Worm (Caenorhabditis elegans): ENCODE results near the gene F36H5.9.

DNA sequence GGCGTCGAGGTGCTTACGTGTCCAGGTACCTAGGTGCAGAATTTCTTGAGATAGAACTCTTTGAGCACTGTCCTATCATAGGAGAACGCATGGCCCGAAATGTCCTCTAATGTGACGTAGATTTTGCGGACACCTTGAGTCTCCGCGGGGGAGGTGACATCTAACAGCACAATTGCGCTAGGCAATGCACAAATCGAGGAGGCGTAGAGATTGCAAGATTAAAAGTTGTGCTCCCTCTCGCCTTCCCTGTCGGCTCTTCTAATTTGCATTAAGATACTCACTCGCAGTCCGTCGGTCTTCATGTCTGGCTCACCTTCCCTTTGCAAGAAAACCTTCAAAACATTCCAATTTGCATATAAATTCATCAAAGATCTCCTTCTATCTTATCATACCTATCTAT is 6.7 kb upstream of the F36H5.9 start, which contains the start of gene F36H5.18:
- no peak for TF ChIP-seq mxl-2 (GFP tag; conservative IDR thresholded peaks at IDR 0.05)
- no peak for TF ChIP-seq fos-1 (tag; optimal IDR thresholded peaks at IDR 0.05)
- no peak for TF ChIP-seq T20F7.1 (GFP tag; optimal IDR thresholded peaks at IDR 0.05)
- TF ChIP-seq zip-2 (tag; optimal IDR thresholded peaks at IDR 0.05), result no peak
- no peak for TF ChIP-seq Y105C5A.15 (GFP tag; IDR thresholded peaks at IDR 0.05)
- no peak for TF ChIP-seq ceh-28 (tag; optimal IDR thresholded peaks at IDR 0.05)
- TF ChIP-seq lin-38 (GFP tag; IDR thresholded peaks at IDR 0.05), result no peak
- TF ChIP-seq hlh-11 (tag; optimal IDR thresholded peaks at IDR 0.05), result no peak
- TF ChIP-seq lir-3 (tag; optimal IDR thresholded peaks at IDR 0.05), result no peak
- no peak for TF ChIP-seq zfp-2 (tag; optimal IDR thresholded peaks at IDR 0.05)
- no peak for TF ChIP-seq ZK337.2 (GFP tag; IDR thresholded peaks at IDR 0.05)
- no peak for TF ChIP-seq attf-4 (tag; optimal IDR thresholded peaks at IDR 0.05)
